Worm (Caenorhabditis elegans) whole organism, L1 larva: ENCODE measurements around the gene atg-9.

Source experiments
- alr-1 ChIP-seq: fragments of 200-800 bp; sonication (Bioruptor generic); optimal IDR thresholded peaks from 2 replicates; lab custom pipeline; 2018; ENCODE audit warnings: borderline replicate concordance, mild to moderate bottlenecking, missing genetic modification characterization, missing compliant biosample characterization
- ceh-90 ChIP-seq: sonication (generic microtip); optimal IDR thresholded peaks from 2 replicates; lab custom pipeline; 2016; ENCODE audit warnings: missing genetic modification characterization, missing compliant biosample characterization
- lin-13 ChIP-seq: fragments of 150-350 bp; optimal IDR thresholded peaks from 2 replicates; lab custom pipeline; 2014; ENCODE audit warnings: missing biosample characterization, missing genetic modification reagents, missing genetic modification characterization

ce11 chrV:388397-388796 is 39.2 kb downstream of the atg-9 start, which contains the start of gene ZK6.6:
- TF ChIP-seq lin-13 (GFP tag; lab: Kevin White, UChicago): no peak
- no peak for TF ChIP-seq alr-1
- no peak for TF ChIP-seq ceh-90 (tag; lab: Kevin White, UChicago)
